Fruit fly (Drosophila melanogaster): ENCODE measurements around the gene CG4995.
A peak's percentile ranks its signal among the peaks of the same experiment; 100 is the strongest.

The CG4995 gene

DNA sequence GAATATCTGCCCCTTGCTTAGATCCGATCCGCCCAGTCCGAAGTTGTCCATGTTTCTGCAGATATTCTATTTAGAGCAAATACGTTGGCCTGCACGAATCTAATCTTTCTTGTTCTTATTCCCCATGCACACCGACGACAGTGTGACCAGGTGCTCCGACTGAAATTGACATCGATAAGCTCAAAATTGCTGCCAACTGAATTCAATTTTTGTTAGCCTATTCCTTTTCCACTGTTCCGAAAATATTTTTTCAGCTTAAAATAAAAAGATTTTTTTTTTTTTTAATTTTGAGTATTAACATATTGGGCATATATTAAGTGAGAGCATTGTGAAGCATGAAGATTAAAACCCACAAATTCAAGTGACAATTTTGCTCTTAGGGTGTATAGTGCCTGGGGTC lies 18.5 kb upstream of the CG4995 start, which contains the start of gene nmd (continued):
- no peak for TF ChIP-seq da (GFP tag; optimal IDR thresholded peaks at IDR 0.05)
- no peak for TF ChIP-seq CG4282 (GFP tag; optimal IDR thresholded peaks at IDR 0.05)
- peak; percentile 5 for TF ChIP-seq pho (GFP tag; optimal IDR thresholded peaks at IDR 0.05)
- TF ChIP-seq CG12769 (tag; optimal IDR thresholded peaks at IDR 0.05) = no peak
- TF ChIP-seq jigr1 (GFP tag; IDR thresholded peaks at IDR 0.05) = no peak; the same call in 2 of the 3 replicates
- TF ChIP-seq wdn (GFP tag; IDR thresholded peaks at IDR 0.05) = no peak
- no peak for TF ChIP-seq run (tag; optimal IDR thresholded peaks at IDR 0.05)
- peak; percentile 73 for TF ChIP-seq CG8290 (GFP tag; optimal IDR thresholded peaks at IDR 0.05)
- TF ChIP-seq CG8290 (tag; optimal IDR thresholded peaks at IDR 0.05) = peak in 1 of 2 experiments; percentile 22
- TF ChIP-seq CG7372 (GFP tag; IDR thresholded peaks at IDR 0.05) = no peak
- TF ChIP-seq trem (tag; optimal IDR thresholded peaks at IDR 0.05) = peak; percentile 98
- no peak for TF ChIP-seq CG10543 (GFP tag; optimal IDR thresholded peaks at IDR 0.05)
- TF ChIP-seq zfh1 (GFP tag; IDR thresholded peaks at IDR 0.05) = no peak
- no peak for TF ChIP-seq Gsc (GFP tag; IDR thresholded peaks at IDR 0.05)
- no peak for TF ChIP-seq CG12155 (GFP tag; optimal IDR thresholded peaks at IDR 0.05)
- TF ChIP-seq Awh (GFP tag; IDR thresholded peaks at IDR 0.05) = 0 out of 2 replicates have a peak, but pooled peaks have one; percentile 28
- TF ChIP-seq CG2116 (GFP tag; optimal IDR thresholded peaks at IDR 0.05) = peak; percentile 92
- TF ChIP-seq CG10979 (tag; optimal IDR thresholded peaks at IDR 0.05) = peak; percentile 7
- peak in 1 of 2 experiments; percentile 12 for TF ChIP-seq dpn (GFP tag; optimal IDR thresholded peaks at IDR 0.05)
- peak; percentile 32 for TF ChIP-seq Hmr (GFP tag; optimal IDR thresholded peaks at IDR 0.05)
- TF ChIP-seq CG30403 (GFP tag; optimal IDR thresholded peaks at IDR 0.05) = peak; percentile 21
- TF ChIP-seq Scr (GFP tag; IDR thresholded peaks at IDR 0.05; ENCODE audit: partially characterized antibody) = peak; percentile 19; the same call in 1 of the 2 replicates
- no peak for TF ChIP-seq aop (GFP tag; IDR thresholded peaks at IDR 0.05)
- peak; percentile 70 for TF ChIP-seq CG4617 (GFP tag; optimal IDR thresholded peaks at IDR 0.05; ENCODE audit: borderline replicate concordance)
- TF ChIP-seq CG1233 (GFP tag; optimal IDR thresholded peaks at IDR 0.05) = no peak
- peak; percentile 30; the same call in 1 of the 2 replicates for TF ChIP-seq unc-4 (GFP tag; IDR thresholded peaks at IDR 0.05; ENCODE audit: partially characterized antibody)
- no peak for TF ChIP-seq Side (GFP tag; optimal IDR thresholded peaks at IDR 0.05)
- TF ChIP-seq CG12659 (GFP tag; optimal IDR thresholded peaks at IDR 0.05) = peak; percentile 55
- TF ChIP-seq Lhr (GFP tag; optimal IDR thresholded peaks at IDR 0.05) = peak; percentile 62
- TF ChIP-seq ems (GFP tag; optimal IDR thresholded peaks at IDR 0.05) = no peak
- TF ChIP-seq Sin3A (optimal IDR thresholded peaks at IDR 0.05) = peak; percentile 35
- TF ChIP-seq CG10267 (tag; optimal IDR thresholded peaks at IDR 0.05) = peak; percentile 14
- no peak for TF ChIP-seq Sox100B (GFP tag; optimal IDR thresholded peaks at IDR 0.05)
- TF ChIP-seq yki (optimal IDR thresholded peaks at IDR 0.05) = no peak
- no peak for TF ChIP-seq Vsx1 (GFP tag; optimal IDR thresholded peaks at IDR 0.05)
- no peak for TF ChIP-seq B-H1 (GFP tag; IDR thresholded peaks at IDR 0.05)
- no peak for TF ChIP-seq hbn (GFP tag; IDR thresholded peaks at IDR 0.05; ENCODE audit: partially characterized antibody)
- TF ChIP-seq CG17612 (GFP tag; IDR thresholded peaks at IDR 0.05) = no peak
- TF ChIP-seq Doc2 (GFP tag; IDR thresholded peaks at IDR 0.05) = no peak
- TF ChIP-seq Hr51 (GFP tag; optimal IDR thresholded peaks at IDR 0.05) = peak in 1 of 2 experiments; percentile 24
- TF ChIP-seq dm (GFP tag; optimal IDR thresholded peaks at IDR 0.05) = peak; percentile 45
- TF ChIP-seq CG11504 (tag; optimal IDR thresholded peaks at IDR 0.05) = no peak
- TF ChIP-seq gt (GFP tag; IDR thresholded peaks at IDR 0.05) = no peak
- no peak for TF ChIP-seq HHEX (GFP tag; optimal IDR thresholded peaks at IDR 0.05)
- TF ChIP-seq MBD-R2 (GFP tag; IDR thresholded peaks at IDR 0.05) = peak; percentile 89
- TF ChIP-seq wek (GFP tag; optimal IDR thresholded peaks at IDR 0.05) = no peak
- TF ChIP-seq Sry-β (GFP tag; optimal IDR thresholded peaks at IDR 0.05) = no peak
- TF ChIP-seq CG15514 (GFP tag; optimal IDR thresholded peaks at IDR 0.05) = peak; percentile 82
- peak; percentile 57 for TF ChIP-seq Rfx (GFP tag; IDR thresholded peaks at IDR 0.05)
- no peak for TF ChIP-seq hb (GFP tag; IDR thresholded peaks at IDR 0.05; ENCODE audit: partially characterized antibody)
- TF ChIP-seq bbx (GFP tag; IDR thresholded peaks at IDR 0.05; ENCODE audit: partially characterized antibody) = peak; percentile 38; the same call in 1 of the 2 replicates
